Fruit fly (Drosophila melanogaster): ENCODE data around the gene CG31709.

dm6 chr2L:9565387-9565786, 14.1 kb downstream of the CG31709 start, which contains the start of gene CG46468:
- TF ChIP-seq Ada2b (GFP tag; IDR thresholded peaks at IDR 0.05) (no peak), insv (GFP tag; optimal IDR thresholded peaks at IDR 0.05) (no peak), E2f1 (GFP tag; IDR thresholded peaks at IDR 0.05) (no peak), Adf1 (GFP tag; IDR thresholded peaks at IDR 0.05) (no peak), kni (GFP tag; optimal IDR thresholded peaks at IDR 0.05) (no peak)

Data from whole organism, embryonic.